Worm (Caenorhabditis elegans): Measurements from ENCODE around the gene mam-3.

The mam-3 gene

DNA sequence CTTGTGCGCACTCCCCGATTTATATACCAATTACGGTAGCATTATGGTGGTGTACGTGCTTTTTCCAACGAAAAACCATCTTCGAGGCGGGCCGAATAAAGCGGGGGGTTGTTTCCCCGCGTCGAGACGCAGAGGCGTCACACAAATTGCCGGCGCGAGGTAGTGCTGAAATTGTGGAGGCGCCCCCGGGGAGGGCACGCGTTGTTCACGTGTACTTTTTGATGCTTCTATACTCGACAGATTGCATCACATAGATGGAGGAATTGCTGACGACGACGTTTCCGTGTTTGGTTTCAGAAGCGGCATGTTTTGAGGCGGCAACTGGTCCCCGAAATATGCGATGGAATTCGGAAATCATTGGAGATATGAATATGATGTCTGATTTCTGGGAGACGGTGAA lies 49.9 kb downstream of the mam-3 start (continued):
- TF ChIP-seq nhr-77 (tag; optimal IDR thresholded peaks at IDR 0.05) (peak; percentile 70), ctbp-1 (GFP tag; IDR thresholded peaks at IDR 0.05) (peak; percentile 90), mdt-29 (GFP tag; IDR thresholded peaks at IDR 0.05) (0 out of 2 replicates have a peak, but pooled peaks have one; percentile 35), nhr-111 (GFP tag; optimal IDR thresholded peaks at IDR 0.05) (no peak), daf-12 (tag; optimal IDR thresholded peaks at IDR 0.05) (no peak), mes-2 (tag; optimal IDR thresholded peaks at IDR 0.05; ENCODE audit: poor library complexity, severe bottlenecking) (peak; percentile 66), jun-1 (tag; optimal IDR thresholded peaks at IDR 0.05) (peak; percentile 46), zip-11 (GFP tag; IDR thresholded peaks at IDR 0.05) (no peak), dmd-9 (GFP tag; IDR thresholded peaks at IDR 0.05) (no peak), rbr-2 (tag; optimal IDR thresholded peaks at IDR 0.05) (peak; percentile 81), set-16 (GFP tag; IDR thresholded peaks at IDR 0.05) (peak; percentile 87), dmd-8 (GFP tag; IDR thresholded peaks at IDR 0.05) (0 out of 2 replicates have a peak, but pooled peaks have one; percentile 50), aly-2 (tag; optimal IDR thresholded peaks at IDR 0.05) (no peak)

DNA sequence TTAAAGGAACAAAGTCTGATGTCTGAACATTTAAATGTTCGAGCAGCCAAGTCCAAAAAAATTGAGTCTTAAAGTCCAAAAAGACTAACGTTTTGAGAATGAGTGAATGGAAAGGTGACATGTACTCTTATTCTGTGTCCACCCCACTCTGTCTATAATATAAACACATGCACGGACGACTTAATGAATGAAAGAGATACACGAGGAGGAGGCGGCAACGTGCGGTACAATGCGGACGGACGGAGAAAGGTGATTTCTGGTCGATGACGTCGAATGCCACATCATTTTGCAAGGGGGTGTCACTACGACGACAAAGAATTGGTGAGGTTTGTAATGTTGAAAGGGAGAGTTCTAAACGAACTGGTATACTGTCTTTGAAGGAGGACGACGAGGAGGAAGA lies 50.5 kb downstream of the mam-3 start:
- TF ChIP-seq nhr-6 (tag; optimal IDR thresholded peaks at IDR 0.05): no peak
- no peak for TF ChIP-seq rbr-2 (tag; optimal IDR thresholded peaks at IDR 0.05)
- no peak for TF ChIP-seq aly-2 (tag; optimal IDR thresholded peaks at IDR 0.05)
- TF ChIP-seq hif-1 (tag; optimal IDR thresholded peaks at IDR 0.05): no peak
- no peak for TF ChIP-seq ZK337.2 (GFP tag; IDR thresholded peaks at IDR 0.05)
- 0 out of 2 replicates have a peak, but pooled peaks have one; percentile 28 for TF ChIP-seq dmd-9 (GFP tag; IDR thresholded peaks at IDR 0.05)
- no peak for TF ChIP-seq spr-1 (tag; optimal IDR thresholded peaks at IDR 0.05)
- no peak for TF ChIP-seq zag-1 (tag; optimal IDR thresholded peaks at IDR 0.05)
- TF ChIP-seq daf-16 (GFP tag; optimal IDR thresholded peaks at IDR 0.05): no peak
- TF ChIP-seq daf-16 (tag; optimal IDR thresholded peaks at IDR 0.05): peak; percentile 30
- TF ChIP-seq mxl-3 (GFP tag; optimal IDR thresholded peaks at IDR 0.05): peak; percentile 67

DNA sequence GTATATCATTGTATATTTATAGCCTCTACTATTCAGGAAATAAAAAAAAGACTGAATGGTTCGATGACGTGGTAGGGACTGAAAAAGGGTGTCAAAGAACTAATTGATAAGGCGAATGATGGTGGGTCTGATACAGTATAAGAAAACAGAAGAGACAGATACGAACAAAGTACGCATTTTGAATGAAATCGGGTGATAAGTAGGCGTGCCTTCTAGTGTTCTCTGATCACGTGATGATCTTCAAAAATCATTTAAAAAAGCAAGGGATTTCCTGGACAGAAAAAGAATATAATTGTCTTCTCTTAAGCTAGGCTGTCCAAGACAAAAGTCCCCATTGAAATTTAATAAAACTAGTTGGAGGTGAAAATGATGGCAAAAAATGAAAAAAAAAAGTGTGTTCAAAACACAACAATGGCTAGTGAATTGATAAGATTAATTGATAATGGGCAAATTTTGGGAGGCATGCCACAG lies 51.9 kb downstream of the mam-3 start:
- TF ChIP-seq T20F7.1 (GFP tag; optimal IDR thresholded peaks at IDR 0.05) (peak; percentile 51), nhr-102 (tag; optimal IDR thresholded peaks at IDR 0.05) (peak; percentile 45), php-3 (GFP tag; IDR thresholded peaks at IDR 0.05) (peak; percentile 67; the same call in 1 of the 2 replicates), nhr-28 (tag; optimal IDR thresholded peaks at IDR 0.05) (peak; percentile 68), gei-8 (GFP tag; optimal IDR thresholded peaks at IDR 0.05) (peak; percentile 46), mep-1 (tag; optimal IDR thresholded peaks at IDR 0.05) (peak; percentile 5), pqm-1 (tag; optimal IDR thresholded peaks at IDR 0.05) (peak; percentile 31), nhr-77 (tag; optimal IDR thresholded peaks at IDR 0.05) (peak; percentile 21), snpc-4 (tag; optimal IDR thresholded peaks at IDR 0.05) (no peak), aha-1 (tag) (peak; percentile 97), nhr-10 (tag; optimal IDR thresholded peaks at IDR 0.05) (peak; percentile 87), mdl-1 (tag; optimal IDR thresholded peaks at IDR 0.05) (peak in 1 of 2 experiments; percentile 75), mdt-29 (GFP tag; IDR thresholded peaks at IDR 0.05) (peak; percentile 61), Y75B8A.6 (GFP tag; IDR thresholded peaks at IDR 0.05) (0 out of 2 replicates have a peak, but pooled peaks have one; percentile 57), unc-62 (GFP tag; optimal IDR thresholded peaks at IDR 0.05 in 1 of 2) (peak in 1 of 2 experiments; percentile 83), unc-62 (tag; optimal IDR thresholded peaks at IDR 0.05) (no peak), ceh-20 (GFP tag; IDR thresholded peaks at IDR 0.05) (peak; percentile 7; the same call in 1 of the 2 replicates), mxl-3 (GFP tag; optimal IDR thresholded peaks at IDR 0.05) (peak; percentile 21), cey-2 (tag; optimal IDR thresholded peaks at IDR 0.05; ENCODE audit: borderline replicate concordance, insufficient read depth) (peak; percentile 1), lin-13 (GFP tag; optimal IDR thresholded peaks at IDR 0.05) (peak; percentile 23), dve-1 (tag; optimal IDR thresholded peaks at IDR 0.05; ENCODE audit: insufficient read depth) (peak; percentile 52), ztf-7 (tag; optimal IDR thresholded peaks at IDR 0.05) (peak; percentile 22), egl-43 (GFP tag; IDR thresholded peaks at IDR 0.05) (no peak), nhr-48 (tag; optimal IDR thresholded peaks at IDR 0.05) (peak; percentile 81), skn-1 (tag; optimal IDR thresholded peaks at IDR 0.05) (no peak), zfp-3 (GFP tag; conservative IDR thresholded peaks at IDR 0.05) (no peak), madf-5 (GFP tag; IDR thresholded peaks at IDR 0.05) (no peak), hlh-30 (tag; optimal IDR thresholded peaks at IDR 0.05; ENCODE audit: insufficient read depth) (peak; percentile 75), nhr-6 (tag; optimal IDR thresholded peaks at IDR 0.05) (peak; percentile 34), hlh-11 (tag; optimal IDR thresholded peaks at IDR 0.05) (peak; percentile 91), dmd-6 (GFP tag; IDR thresholded peaks at IDR 0.05) (peak; percentile 86)
